Worm (Caenorhabditis elegans): Measurements from ENCODE around the gene T07G12.3.

Gene T07G12.3

ce11 chrIV:10505016-10505415 lies 28.7 kb upstream of the T07G12.3 start:
- TF ChIP-seq aly-2 (tag; optimal IDR thresholded peaks at IDR 0.05): no peak
- TF ChIP-seq egl-5 (tag; optimal IDR thresholded peaks at IDR 0.05): peak; percentile 14
- TF ChIP-seq daf-12 (tag; optimal IDR thresholded peaks at IDR 0.05): no peak
- TF ChIP-seq ceh-28 (tag; optimal IDR thresholded peaks at IDR 0.05): no peak

- TF ChIP-seq ceh-9 (tag; optimal IDR thresholded peaks at IDR 0.05) (no peak), elt-2 (tag; optimal IDR thresholded peaks at IDR 0.05) (peak; percentile 53), pqm-1 (tag; optimal IDR thresholded peaks at IDR 0.05) (peak; percentile 63), nfya-1 (tag; optimal IDR thresholded peaks at IDR 0.05; ENCODE audit: insufficient read depth) (peak; percentile 29), ztf-4 (tag; optimal IDR thresholded peaks at IDR 0.05) (no peak)
Observed at ce11 chrIV:10506016-10506415, 27.7 kb upstream of the T07G12.3 start.

- no peak for TF ChIP-seq fos-1 (tag; optimal IDR thresholded peaks at IDR 0.05)
- peak; percentile 55 for TF ChIP-seq nfya-1 (tag; optimal IDR thresholded peaks at IDR 0.05; ENCODE audit: insufficient read depth)
- no peak for TF ChIP-seq nhr-237 (tag; optimal IDR thresholded peaks at IDR 0.05)
- TF ChIP-seq nhr-28 (tag; optimal IDR thresholded peaks at IDR 0.05): no peak
- no peak for TF ChIP-seq pqm-1 (tag; optimal IDR thresholded peaks at IDR 0.05)
- TF ChIP-seq aly-2 (tag; optimal IDR thresholded peaks at IDR 0.05): no peak
- no peak for TF ChIP-seq zag-1 (tag; optimal IDR thresholded peaks at IDR 0.05)
- TF ChIP-seq pha-4 (tag; optimal IDR thresholded peaks at IDR 0.05): no peak
- TF ChIP-seq hmg-11 (tag; optimal IDR thresholded peaks at IDR 0.05): peak; percentile 5
- no peak for TF ChIP-seq lsy-12 (tag; optimal IDR thresholded peaks at IDR 0.05)
- no peak for TF ChIP-seq nhr-67 (tag; optimal IDR thresholded peaks at IDR 0.05)
- no peak for TF ChIP-seq tbx-2 (tag; optimal IDR thresholded peaks at IDR 0.05)
- TF ChIP-seq nhr-11 (tag; optimal IDR thresholded peaks at IDR 0.05): no peak
- no peak for TF ChIP-seq ceh-16 (tag; optimal IDR thresholded peaks at IDR 0.05)
- peak; percentile 86 for TF ChIP-seq fkh-10 (GFP tag; optimal IDR thresholded peaks at IDR 0.05)
- TF ChIP-seq eor-1 (tag; optimal IDR thresholded peaks at IDR 0.05): no peak
- TF ChIP-seq skn-1 (tag; optimal IDR thresholded peaks at IDR 0.05): no peak
- TF ChIP-seq nhr-77 (tag; optimal IDR thresholded peaks at IDR 0.05): no peak
Observed at ce11 chrIV:10507586-10507985, 26.2 kb upstream of the T07G12.3 start.

ce11 chrIV:10511432-10511831 lies 22.3 kb upstream of the T07G12.3 start:
- TF ChIP-seq nfya-1 (tag; optimal IDR thresholded peaks at IDR 0.05; ENCODE audit: insufficient read depth): peak; percentile 8
- no peak for TF ChIP-seq unc-39 (tag; optimal IDR thresholded peaks at IDR 0.05)
- TF ChIP-seq R02D3.7 (tag; optimal IDR thresholded peaks at IDR 0.05): no peak
- no peak for TF ChIP-seq eor-1 (tag; optimal IDR thresholded peaks at IDR 0.05)
- TF ChIP-seq ceh-16 (tag; optimal IDR thresholded peaks at IDR 0.05): no peak
- TF ChIP-seq daf-12 (tag; optimal IDR thresholded peaks at IDR 0.05): no peak
- TF ChIP-seq unc-62 (GFP tag; optimal IDR thresholded peaks at IDR 0.05): no peak
- no peak for TF ChIP-seq nhr-25 (tag; optimal IDR thresholded peaks at IDR 0.05)
- TF ChIP-seq pqm-1 (tag; optimal IDR thresholded peaks at IDR 0.05): peak; percentile 90
- TF ChIP-seq pha-4 (tag; optimal IDR thresholded peaks at IDR 0.05): peak; percentile 84
- peak; percentile 94 for TF ChIP-seq elt-2 (tag; optimal IDR thresholded peaks at IDR 0.05)
- no peak for TF ChIP-seq mml-1 (tag; optimal IDR thresholded peaks at IDR 0.05)
- TF ChIP-seq nhr-12 (tag; optimal IDR thresholded peaks at IDR 0.05): no peak
- no peak for TF ChIP-seq nhr-23 (tag; optimal IDR thresholded peaks at IDR 0.05)
- TF ChIP-seq jun-1 (tag; optimal IDR thresholded peaks at IDR 0.05): peak; percentile 77

DNA sequence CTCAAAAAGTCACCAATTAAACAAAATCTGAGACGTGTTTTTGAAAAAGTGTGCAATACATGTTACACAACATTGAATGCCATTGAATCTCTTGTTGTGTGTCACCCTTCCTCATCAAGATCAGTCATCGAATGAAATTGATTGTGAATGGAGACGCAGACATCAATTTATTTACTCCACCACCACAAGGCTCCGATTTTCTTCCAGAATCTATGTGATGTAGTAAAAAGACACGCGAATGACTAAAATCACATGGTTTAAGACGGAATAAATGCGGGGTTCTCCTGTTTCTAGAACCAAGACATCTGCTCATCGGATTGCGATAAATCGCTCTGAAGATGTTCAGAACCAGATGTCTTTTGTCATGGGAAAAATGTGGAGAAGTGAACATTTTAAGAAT lies 21.0 kb upstream of the T07G12.3 start:
- TF ChIP-seq elt-3 (tag; optimal IDR thresholded peaks at IDR 0.05) (no peak), lin-39 (tag; optimal IDR thresholded peaks at IDR 0.05) (peak; percentile 45), egl-5 (tag; optimal IDR thresholded peaks at IDR 0.05) (peak; percentile 64), ama-1 (optimal IDR thresholded peaks at IDR 0.05) (no peak), nfya-1 (tag; optimal IDR thresholded peaks at IDR 0.05; ENCODE audit: insufficient read depth) (peak; percentile 26), pqm-1 (tag; optimal IDR thresholded peaks at IDR 0.05) (no peak)
